Worm (Caenorhabditis elegans) whole organism, mixed stage, embryonic: ENCODE measurements around the gene F26C11.1.

Experiments used
- M03D4.4 ChIP-seq: sonication (generic microtip); optimal IDR thresholded peaks from 2 replicates; lab custom pipeline; 2017; ENCODE audit warnings: mild to moderate bottlenecking, missing genetic modification characterization, missing compliant biosample characterization
- bed-3 ChIP-seq: fragments of 200-800 bp; sonication (Bioruptor generic); optimal IDR thresholded peaks from 3 replicates; lab custom pipeline; 2018; ENCODE audit warnings: mild to moderate bottlenecking, missing genetic modification characterization, moderate library complexity, missing compliant biosample characterization
- blmp-1 ChIP-seq: fragments of 150-350 bp; optimal IDR thresholded peaks from 2 replicates; lab custom pipeline; 2014; ENCODE audit warnings: missing biosample characterization, missing genetic modification characterization
- ceh-43 ChIP-seq: fragments of 200-800 bp; sonication (Bioruptor generic); optimal IDR thresholded peaks from 2 replicates; lab custom pipeline; 2018; ENCODE audit warnings: mild to moderate bottlenecking, missing genetic modification characterization, moderate library complexity, missing compliant biosample characterization
- ceh-83 ChIP-seq: fragments of 200-800 bp; sonication (Bioruptor generic); optimal IDR thresholded peaks from 2 replicates; lab custom pipeline; 2018; ENCODE audit warnings: mild to moderate bottlenecking, missing genetic modification characterization, missing compliant biosample characterization
- ces-1 ChIP-seq: fragments of 150-350 bp; optimal IDR thresholded peaks from 2 replicates; lab custom pipeline; 2014; ENCODE audit warnings: missing biosample characterization, missing genetic modification reagents, missing genetic modification characterization
- cnd-1 ChIP-seq: fragments of 200-800 bp; sonication (Bioruptor generic); optimal IDR thresholded peaks from 2 replicates; lab custom pipeline; 2018; ENCODE audit warnings: mild to moderate bottlenecking, missing genetic modification characterization, missing compliant biosample characterization
- drap-1 ChIP-seq: fragments of 200-800 bp; sonication (Bioruptor generic); optimal IDR thresholded peaks from 3 replicates; lab custom pipeline; 2018; ENCODE audit warnings: mild to moderate bottlenecking, missing genetic modification characterization, missing compliant biosample characterization
- elt-1 ChIP-seq: sonication (generic microtip); optimal IDR thresholded peaks from 2 replicates; lab custom pipeline; 2017; ENCODE audit warnings: missing genetic modification characterization, mild to moderate bottlenecking, missing compliant biosample characterization, antibody characterized with exemption, moderate library complexity, borderline replicate concordance; ENCODE audit not compliant: insufficient read depth
- elt-3 ChIP-seq: fragments of 150-350 bp; optimal IDR thresholded peaks from 2 replicates; lab custom pipeline; 2014; ENCODE audit warnings: missing biosample characterization, missing genetic modification characterization
- flh-1 ChIP-seq: fragments of 200-800 bp; sonication (Bioruptor generic); optimal IDR thresholded peaks from 2 replicates; lab custom pipeline; 2018; ENCODE audit warnings: mild to moderate bottlenecking, missing genetic modification characterization, moderate library complexity, missing compliant biosample characterization
- ham-2 ChIP-seq: fragments of 200-800 bp; sonication (Bioruptor generic); optimal IDR thresholded peaks from 2 replicates; lab custom pipeline; 2018; ENCODE audit warnings: mild to moderate bottlenecking, missing genetic modification characterization, missing compliant biosample characterization
- hlh-1 ChIP-seq: fragments of 150-350 bp; optimal IDR thresholded peaks from 2 replicates; lab custom pipeline; 2014; ENCODE audit warnings: missing biosample characterization, missing genetic modification reagents, missing genetic modification characterization
- lin-13 ChIP-seq: fragments of 150-350 bp; optimal IDR thresholded peaks from 2 replicates; lab custom pipeline; 2014; ENCODE audit warnings: missing biosample characterization, missing genetic modification characterization
- lin-32 ChIP-seq: fragments of 200-800 bp; sonication (Bioruptor generic); optimal IDR thresholded peaks from 2 replicates; lab custom pipeline; 2018; ENCODE audit warnings: mild to moderate bottlenecking, missing genetic modification characterization, missing compliant biosample characterization
- mab-5 ChIP-seq: fragments of 150-350 bp; optimal IDR thresholded peaks from 2 replicates; lab custom pipeline; 2014; ENCODE audit warnings: missing biosample characterization, missing genetic modification characterization
- mep-1 ChIP-seq: fragments of 150-350 bp; optimal IDR thresholded peaks from 2 replicates; lab custom pipeline; 2017; ENCODE audit warnings: missing biosample characterization, missing genetic modification reagents, missing genetic modification characterization, inconsistent platforms
- mls-2 ChIP-seq: sonication (generic microtip); optimal IDR thresholded peaks from 2 replicates; lab custom pipeline; 2016; ENCODE audit warnings: mild to moderate bottlenecking, missing genetic modification characterization, moderate library complexity, missing compliant biosample characterization
- nhr-12 ChIP-seq: fragments of 150-350 bp; optimal IDR thresholded peaks from 2 replicates; lab custom pipeline; 2014; ENCODE audit warnings: missing biosample characterization, missing genetic modification characterization
- nhr-2 ChIP-seq: fragments of 150-350 bp; optimal IDR thresholded peaks from 2 replicates; lab custom pipeline; 2014; ENCODE audit warnings: missing biosample characterization, missing genetic modification characterization
- nhr-237 ChIP-seq: fragments of 150-350 bp; optimal IDR thresholded peaks from 2 replicates; lab custom pipeline; 2014; ENCODE audit warnings: missing biosample characterization, missing genetic modification characterization
- nhr-28 ChIP-seq: fragments of 150-350 bp; optimal IDR thresholded peaks from 2 replicates; lab custom pipeline; 2014; ENCODE audit warnings: missing biosample characterization, missing genetic modification characterization
- pha-4 ChIP-seq: fragments of 150-350 bp; optimal IDR thresholded peaks from 2 replicates; lab custom pipeline; 2018; ENCODE audit warnings: missing biosample characterization, missing genetic modification reagents, missing genetic modification characterization
- sem-2 ChIP-seq: fragments of 200-800 bp; sonication (Bioruptor generic); optimal IDR thresholded peaks from 2 replicates; lab custom pipeline; 2018; ENCODE audit warnings: mild to moderate bottlenecking, missing genetic modification characterization, missing compliant biosample characterization
- snpc-4 ChIP-seq: fragments of 150-350 bp; optimal IDR thresholded peaks from 2 replicates; lab custom pipeline; 2014; ENCODE audit warnings: missing biosample characterization, missing genetic modification characterization
- sptf-1 ChIP-seq: sonication (generic microtip); optimal IDR thresholded peaks from 2 replicates; lab custom pipeline; 2017; ENCODE audit warnings: mild to moderate bottlenecking, missing genetic modification characterization, moderate library complexity, missing compliant biosample characterization
- tbx-8 ChIP-seq: fragments of 200-800 bp; sonication (Bioruptor generic); optimal IDR thresholded peaks from 2 replicates; lab custom pipeline; 2018; ENCODE audit warnings: mild to moderate bottlenecking, missing genetic modification characterization, moderate library complexity, missing compliant biosample characterization
- unc-120 ChIP-seq: sonication (generic microtip); optimal IDR thresholded peaks from 2 replicates; lab custom pipeline; 2017; ENCODE audit warnings: missing genetic modification characterization, missing compliant biosample characterization; ENCODE audit not compliant: poor library complexity, severe bottlenecking
- unc-39 ChIP-seq: fragments of 150-350 bp; optimal IDR thresholded peaks from 2 replicates; lab custom pipeline; 2014; ENCODE audit warnings: missing biosample characterization, missing genetic modification characterization
- unc-62 ChIP-seq: fragments of 150-350 bp; optimal IDR thresholded peaks from 2 replicates; lab custom pipeline; 2014; ENCODE audit warnings: missing biosample characterization, missing genetic modification reagents, missing genetic modification characterization
- zip-8 ChIP-seq: fragments of 150-350 bp; optimal IDR thresholded peaks from 2 replicates; lab custom pipeline; 2014; ENCODE audit warnings: missing biosample characterization, missing genetic modification characterization
- ztf-11 ChIP-seq: fragments of 150-350 bp; optimal IDR thresholded peaks from 2 replicates; lab custom pipeline; 2014; ENCODE audit warnings: missing biosample characterization, missing genetic modification characterization

Gene F26C11.1

ce11 chrII:9894435-9894834 is at the start of gene F26C11.1:
Gene F26C11.1, plus strand, starts transcription at chrII:9894735.
- no peak for TF ChIP-seq flh-1 (GFP tag; lab: Kevin White, UChicago)
- no peak for TF ChIP-seq elt-1 (tag; lab: Kevin White, UChicago)
- no peak for TF ChIP-seq nhr-2 (tag; lab: Kevin White, UChicago)
- TF ChIP-seq nhr-237 (tag; lab: Kevin White, UChicago), result no peak
- TF ChIP-seq mls-2 (tag; lab: Kevin White, UChicago), result no peak
- TF ChIP-seq mab-5, result no peak
- TF ChIP-seq unc-120 (tag; lab: Kevin White, UChicago), result no peak
- TF ChIP-seq unc-62 (GFP tag; lab: Kevin White, UChicago), result no peak
- TF ChIP-seq ztf-11 (tag; lab: Kevin White, UChicago), result no peak

- no peak for TF ChIP-seq sem-2
- no peak for TF ChIP-seq flh-1 (GFP tag; lab: Kevin White, UChicago)
- no peak for TF ChIP-seq mls-2 (tag; lab: Kevin White, UChicago)
- no peak for TF ChIP-seq nhr-12 (tag; lab: Kevin White, UChicago)
- no peak for TF ChIP-seq elt-3 (tag; lab: Kevin White, UChicago)
- TF ChIP-seq snpc-4 (tag; lab: Kevin White, UChicago), result no peak
- no peak for TF ChIP-seq cnd-1 (tag; lab: Kevin White, UChicago)
- no peak for TF ChIP-seq ham-2 (GFP tag; lab: Kevin White, UChicago)
- no peak for TF ChIP-seq ceh-43 (GFP tag; lab: Kevin White, UChicago)
- no peak for TF ChIP-seq ceh-83 (GFP tag; lab: Kevin White, UChicago)
- no peak for TF ChIP-seq bed-3 (GFP tag; lab: Kevin White, UChicago)
- TF ChIP-seq blmp-1 (tag; lab: Kevin White, UChicago), result no peak
- no peak for TF ChIP-seq M03D4.4
- TF ChIP-seq tbx-8 (GFP tag; lab: Kevin White, UChicago), result no peak
- TF ChIP-seq mab-5, result no peak
- TF ChIP-seq lin-13 (tag; lab: Kevin White, UChicago), result no peak
- no peak for TF ChIP-seq nhr-28
- no peak for TF ChIP-seq unc-120 (tag; lab: Kevin White, UChicago)
- no peak for TF ChIP-seq nhr-237 (tag; lab: Kevin White, UChicago)
Observed at ce11 chrII:9845239-9845638, 49.3 kb upstream of the F26C11.1 start, which contains the start of gene chil-9. Gene chil-9, minus strand, starts transcription at chrII:9845339.

ce11 chrII:9849497-9849896 is 45.0 kb upstream of the F26C11.1 start, which contains the start of gene old-2:
Gene old-2, minus strand, starts transcription at chrII:9849597.
- TF ChIP-seq ces-1 (GFP tag; lab: Kevin White, UChicago) (no peak), mep-1 (no peak), snpc-4 (tag; lab: Kevin White, UChicago) (no peak), drap-1 (GFP tag; lab: Kevin White, UChicago) (no peak), zip-8 (no peak), sem-2 (no peak), pha-4 (tag; lab: Kevin White, UChicago) (no peak), elt-3 (tag; lab: Kevin White, UChicago) (no peak), lin-13 (tag; lab: Kevin White, UChicago) (no peak), unc-62 (GFP tag; lab: Kevin White, UChicago) (no peak), lin-32 (GFP tag; lab: Kevin White, UChicago) (no peak)

- no peak for TF ChIP-seq ces-1 (GFP tag; lab: Kevin White, UChicago)
- TF ChIP-seq sptf-1 (tag; lab: Kevin White, UChicago), result no peak
- TF ChIP-seq nhr-12 (tag; lab: Kevin White, UChicago), result no peak
- no peak for TF ChIP-seq sem-2
- no peak for TF ChIP-seq ham-2 (GFP tag; lab: Kevin White, UChicago)
- TF ChIP-seq unc-39 (tag; lab: Kevin White, UChicago), result no peak
- no peak for TF ChIP-seq unc-62 (GFP tag; lab: Kevin White, UChicago)
- TF ChIP-seq nhr-28, result no peak
- no peak for TF ChIP-seq mep-1
- TF ChIP-seq lin-13 (tag; lab: Kevin White, UChicago), result no peak
- TF ChIP-seq nhr-2 (tag; lab: Kevin White, UChicago), result no peak
- TF ChIP-seq hlh-1 (tag; lab: Kevin White, UChicago), result no peak
- no peak for TF ChIP-seq M03D4.4
Observed at ce11 chrII:9850945-9851344, 43.6 kb upstream of the F26C11.1 start, which contains the start of gene ZK938.10. Gene ZK938.10, minus strand, starts transcription at chrII:9851045.
